Worm (Caenorhabditis elegans) whole organism, young adult: ENCODE measurements around the gene sri-70.

Experiments
- B0336.3 ChIP-seq: fragments of 200-800 bp; sonication (Bioruptor generic); IDR thresholded peaks from 2 replicates; pipeline ENCODE4 v1.3.6; 2022; ENCODE audit warnings: missing genetic modification characterization, missing compliant biosample characterization
- C06A6.2 ChIP-seq: fragments of 200-800 bp; sonication (Bioruptor generic); conservative IDR thresholded peaks from 2 replicates; pipeline ENCODE4 v1.3.6; 2022; ENCODE audit warnings: missing genetic modification characterization, missing compliant biosample characterization
- C17E4.6 ChIP-seq: fragments of 200-800 bp; sonication (Bioruptor generic); IDR thresholded peaks from 2 replicates; pipeline ENCODE4 v1.3.6; 2022; ENCODE audit warnings: missing genetic modification reagents, missing genetic modification characterization, missing compliant biosample characterization
- F23B12.7 ChIP-seq: sonication (generic microtip); optimal IDR thresholded peaks from 2 replicates; lab custom pipeline; 2017; ENCODE audit warnings: missing genetic modification characterization, mild to moderate bottlenecking, missing compliant biosample characterization, antibody characterized with exemption, moderate library complexity; ENCODE audit not compliant: insufficient read depth
- F39B2.1 ChIP-seq: fragments of 200-800 bp; sonication (Bioruptor generic); IDR thresholded peaks from 2 replicates; pipeline ENCODE4 v1.3.6; 2022; ENCODE audit warnings: missing genetic modification reagents, missing genetic modification characterization, missing compliant biosample characterization
- Y95B8A.8 ChIP-seq: fragments of 200-800 bp; sonication (Bioruptor generic); IDR thresholded peaks from 2 replicates; pipeline ENCODE4 v1.3.6; 2022; ENCODE audit warnings: missing genetic modification reagents, missing genetic modification characterization, missing compliant biosample characterization
- ZK185.1 ChIP-seq: sonication (generic microtip); optimal IDR thresholded peaks from 2 replicates; lab custom pipeline; 2016; ENCODE audit warnings: mild to moderate bottlenecking, missing genetic modification characterization, missing compliant biosample characterization; ENCODE audit not compliant: poor library complexity, severe bottlenecking
- attf-5 ChIP-seq: fragments of 200-800 bp; sonication (Bioruptor generic); optimal IDR thresholded peaks from 2 replicates; lab custom pipeline; 2018; ENCODE audit warnings: mild to moderate bottlenecking, missing genetic modification characterization, missing compliant biosample characterization
- attf-6 ChIP-seq: fragments of 200-800 bp; sonication (Bioruptor generic); IDR thresholded peaks from 2 replicates; pipeline ENCODE4 v1.3.6; 2022; ENCODE audit warnings: missing genetic modification reagents, missing genetic modification characterization, missing compliant biosample characterization
- cebp-2 ChIP-seq: fragments of 200-800 bp; sonication (Bioruptor generic); IDR thresholded peaks from 2 replicates; pipeline ENCODE4 v1.3.6; 2022; ENCODE audit warnings: missing genetic modification characterization, missing compliant biosample characterization
- ceh-91 ChIP-seq: fragments of 200-800 bp; sonication (Bioruptor generic); IDR thresholded peaks from 2 replicates; pipeline ENCODE4 v1.3.6; 2022; ENCODE audit warnings: missing genetic modification reagents, missing genetic modification characterization, missing compliant biosample characterization
- chd-7 ChIP-seq: sonication (generic microtip); optimal IDR thresholded peaks from 2 replicates; lab custom pipeline; 2016; ENCODE audit warnings: mild to moderate bottlenecking, missing genetic modification characterization, moderate library complexity, missing compliant biosample characterization
- ekl-4 ChIP-seq: fragments of 200-800 bp; sonication (Bioruptor generic); IDR thresholded peaks from 2 replicates; pipeline ENCODE4 v1.3.6; 2022; ENCODE audit warnings: missing genetic modification reagents, missing genetic modification characterization, missing compliant biosample characterization
- fkh-3 ChIP-seq: sonication (generic microtip); optimal IDR thresholded peaks from 2 replicates; lab custom pipeline; 2016; ENCODE audit warnings: mild to moderate bottlenecking, missing genetic modification characterization, missing compliant biosample characterization
- him-1 ChIP-seq: sonication (generic microtip); optimal IDR thresholded peaks from 2 replicates; lab custom pipeline; 2016; ENCODE audit warnings: missing genotype, missing genetic modification reagents, missing genetic modification characterization, missing compliant biosample characterization
- let-526 ChIP-seq: fragments of 200-800 bp; sonication (Bioruptor generic); IDR thresholded peaks from 2 replicates; pipeline ENCODE4 v1.3.6; 2022; ENCODE audit warnings: missing genetic modification reagents, missing genetic modification characterization, missing compliant biosample characterization
- let-607 ChIP-seq, 2 experiments: fragments of 200-800 bp in 1 of 2; sonication (Bioruptor generic) in 1 of 2; sonication (generic microtip) in 1 of 2; optimal IDR thresholded peaks; 2 replicates each; lab custom pipeline; 2016 to 2018; ENCODE audit warnings: mild to moderate bottlenecking in 2 of 2, missing compliant biosample characterization in 2 of 2, missing genetic modification characterization in 2 of 2, moderate library complexity in 2 of 2, missing genotype in 1 of 2
- lin-40 ChIP-seq: sonication (generic microtip); optimal IDR thresholded peaks from 2 replicates; lab custom pipeline; 2016; ENCODE audit warnings: missing genetic modification characterization, mild to moderate bottlenecking, missing compliant biosample characterization, missing genotype, missing genetic modification reagents
- lir-1 ChIP-seq: fragments of 200-800 bp; sonication (Bioruptor generic); conservative IDR thresholded peaks from 2 replicates; pipeline ENCODE4 v1.3.6; 2022; ENCODE audit warnings: missing genetic modification reagents, missing genetic modification characterization, missing compliant biosample characterization
- lsl-1 ChIP-seq: fragments of 200-800 bp; sonication (Bioruptor generic); optimal IDR thresholded peaks from 2 replicates; lab custom pipeline; 2018; ENCODE audit warnings: mild to moderate bottlenecking, missing genetic modification characterization, moderate library complexity, missing compliant biosample characterization
- lsy-27 ChIP-seq: sonication (generic microtip); optimal IDR thresholded peaks from 2 replicates; lab custom pipeline; 2017; ENCODE audit warnings: missing genetic modification characterization, mild to moderate bottlenecking, missing compliant biosample characterization, antibody characterized with exemption, missing genotype, borderline replicate concordance; ENCODE audit not compliant: insufficient read depth
- madf-8 ChIP-seq: fragments of 200-800 bp; sonication (Bioruptor generic); conservative IDR thresholded peaks from 2 replicates; pipeline ENCODE4 v1.3.6; 2022; ENCODE audit warnings: missing genetic modification reagents, missing genetic modification characterization, missing compliant biosample characterization
- mcd-1 ChIP-seq: fragments of 200-800 bp; sonication (Bioruptor generic); IDR thresholded peaks from 2 replicates; pipeline ENCODE4 v1.3.6; 2022; ENCODE audit warnings: missing genetic modification reagents, missing genetic modification characterization, missing compliant biosample characterization
- mel-28 ChIP-seq: sonication (generic microtip); optimal IDR thresholded peaks from 2 replicates; lab custom pipeline; 2016; ENCODE audit warnings: borderline replicate concordance, mild to moderate bottlenecking, missing genetic modification characterization, missing compliant biosample characterization
- nfya-1 ChIP-seq: sonication (generic microtip); optimal IDR thresholded peaks from 2 replicates; lab custom pipeline; 2017; ENCODE audit warnings: antibody characterized with exemption, missing compliant biosample characterization, missing genetic modification characterization, borderline replicate concordance; ENCODE audit not compliant: insufficient read depth
- nhr-179 ChIP-seq: sonication (generic microtip); optimal IDR thresholded peaks from 2 replicates; lab custom pipeline; 2016; ENCODE audit warnings: mild to moderate bottlenecking, missing genetic modification characterization, missing compliant biosample characterization
- nhr-27 ChIP-seq: fragments of 200-800 bp; sonication (Bioruptor generic); optimal IDR thresholded peaks from 2 replicates; lab custom pipeline; 2018; ENCODE audit warnings: mild to moderate bottlenecking, missing genetic modification characterization, moderate library complexity, missing compliant biosample characterization
- pbrm-1 ChIP-seq: fragments of 200-800 bp; sonication (Bioruptor generic); IDR thresholded peaks from 2 replicates; pipeline ENCODE4 v1.3.6; 2022; ENCODE audit warnings: missing genetic modification reagents, missing genetic modification characterization, missing compliant biosample characterization
- rcor-1 ChIP-seq: fragments of 200-800 bp; sonication (Bioruptor generic); IDR thresholded peaks from 2 replicates; pipeline ENCODE4 v1.3.6; 2022; ENCODE audit warnings: missing genetic modification reagents, missing genetic modification characterization, missing compliant biosample characterization
- snpc-1.1 ChIP-seq: sonication (generic microtip); optimal IDR thresholded peaks from 2 replicates; lab custom pipeline; 2017; ENCODE audit warnings: missing genetic modification characterization, mild to moderate bottlenecking, missing compliant biosample characterization, antibody characterized with exemption, moderate library complexity, missing genotype, missing genetic modification reagents; ENCODE audit not compliant: insufficient read depth
- snpc-4 ChIP-seq, 5 experiments: fragments of 150-350 bp in 1 of 5; sonication (generic microtip) in 4 of 5; optimal IDR thresholded peaks; 2 replicates each; lab custom pipeline; 2014 to 2018; ENCODE audit warnings: missing genetic modification characterization in 5 of 5, missing biosample characterization in 3 of 5, antibody characterized with exemption in 2 of 5, mild to moderate bottlenecking in 2 of 5, missing compliant biosample characterization in 2 of 5, missing genotype in 2 of 5, moderate library complexity in 2 of 5, missing genetic modification reagents in 1 of 5
- unc-130 ChIP-seq: sonication (generic microtip); optimal IDR thresholded peaks from 2 replicates; lab custom pipeline; 2016; ENCODE audit warnings: missing genetic modification reagents, missing genetic modification characterization, missing compliant biosample characterization
- xnd-1 ChIP-seq: sonication (generic microtip); optimal IDR thresholded peaks from 2 replicates; lab custom pipeline; 2016; ENCODE audit warnings: missing genotype, missing genetic modification reagents, missing genetic modification characterization, missing compliant biosample characterization
- zim-3 ChIP-seq: sonication (generic microtip); optimal IDR thresholded peaks from 2 replicates; lab custom pipeline; 2017; ENCODE audit warnings: mild to moderate bottlenecking, missing genetic modification characterization, moderate library complexity, missing compliant biosample characterization
- ztf-3 ChIP-seq: fragments of 200-800 bp; sonication (Bioruptor generic); optimal IDR thresholded peaks from 2 replicates; lab custom pipeline; 2018; ENCODE audit warnings: mild to moderate bottlenecking, missing genetic modification characterization, missing compliant biosample characterization

Gene sri-70

DNA sequence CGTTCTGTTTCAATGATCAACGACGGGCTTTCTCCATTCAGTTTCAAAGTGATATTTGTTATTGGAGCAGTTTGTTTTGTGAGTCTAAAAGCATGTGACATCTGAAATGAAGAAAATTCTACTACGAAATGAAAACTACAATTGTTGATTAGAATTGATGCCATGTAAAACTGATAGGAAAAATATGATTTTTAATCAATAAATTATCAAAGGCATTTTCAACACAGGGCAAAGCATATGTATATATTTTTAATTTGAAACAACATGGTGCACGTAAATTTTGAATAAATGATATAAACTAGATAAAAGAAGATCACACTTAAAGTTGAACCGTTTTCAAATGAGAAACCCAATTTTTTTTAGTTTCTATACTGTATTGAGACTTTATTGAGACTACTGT lies 1.5 kb upstream of the sri-70 start, which contains the start of gene K10G4.5 (continued):
- no peak for TF ChIP-seq xnd-1 (tag; lab: Kevin White, UChicago)
- TF ChIP-seq F39B2.1 (GFP tag; lab: Robert Waterston, UW), result no peak
- TF ChIP-seq zim-3 (tag; lab: Kevin White, UChicago), result no peak

DNA sequence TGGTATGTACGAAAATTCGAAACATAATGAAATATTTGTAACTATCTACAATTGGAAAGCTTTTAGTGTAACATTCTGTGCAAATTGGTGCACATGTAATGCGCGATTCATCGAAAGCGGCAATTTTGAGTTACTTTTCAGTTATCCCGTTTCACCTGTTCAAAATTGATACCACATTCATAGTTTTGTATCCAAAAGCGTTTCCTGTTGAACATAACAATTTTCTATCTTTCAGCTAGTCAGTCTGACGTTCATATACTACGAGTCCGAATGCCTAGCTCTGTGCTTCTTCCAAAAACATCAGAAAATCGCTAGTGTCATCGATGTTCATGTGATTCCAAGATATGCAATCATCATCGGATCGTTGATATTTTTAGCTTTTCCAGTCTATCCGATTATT lies 538 bp downstream of the sri-70 start:
- no peak for TF ChIP-seq lin-40 (tag; lab: Kevin White, UChicago)
- TF ChIP-seq B0336.3, result no peak
- no peak for TF ChIP-seq zim-3 (tag; lab: Kevin White, UChicago)
- TF ChIP-seq chd-7, result no peak
- TF ChIP-seq lir-1 (GFP tag; lab: Robert Waterston, UW), result no peak
- no peak for TF ChIP-seq snpc-4 (GFP tag; optimal IDR thresholded peaks at IDR 0.05; lab: Kevin White, UChicago)
- no peak for TF ChIP-seq snpc-4 (tag; optimal IDR thresholded peaks at IDR 0.05; lab: Kevin White, UChicago)
- TF ChIP-seq nhr-179, result no peak
- TF ChIP-seq mel-28, result no peak
- no peak for TF ChIP-seq cebp-2
- TF ChIP-seq him-1 (tag; lab: Kevin White, UChicago), result no peak

DNA sequence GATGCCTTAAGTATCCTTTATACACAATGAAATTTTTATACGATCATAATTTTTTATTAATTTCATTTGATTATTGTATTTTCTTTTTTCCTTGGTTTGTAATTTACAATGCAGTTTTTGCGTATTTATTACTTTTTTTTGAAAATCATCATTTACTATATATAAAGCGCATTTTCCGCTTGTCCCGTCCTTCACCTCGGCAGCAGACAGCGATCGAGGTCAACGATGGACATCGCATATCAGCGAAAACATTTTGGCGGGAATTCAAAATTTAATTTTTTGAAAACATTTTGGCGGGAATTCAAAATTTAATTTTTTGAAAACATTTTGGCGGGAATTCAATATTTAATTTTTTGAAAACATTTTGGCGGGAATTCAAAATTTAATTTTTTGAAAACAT lies 5.1 kb downstream of the sri-70 start:
- TF ChIP-seq snpc-4 (GFP tag; optimal IDR thresholded peaks at IDR 0.05; lab: Kevin White, UChicago) (no peak), snpc-4 (tag; optimal IDR thresholded peaks at IDR 0.05; lab: Kevin White, UChicago) (peak in 2 of 4 experiments; percentile 52 to 62), unc-130 (no peak), ZK185.1 (tag; lab: Kevin White, UChicago) (no peak), C17E4.6 (no peak), F23B12.7 (tag; lab: Kevin White, UChicago) (no peak), let-607 (tag; optimal IDR thresholded peaks at IDR 0.05; lab: Kevin White, UChicago) (no peak), pbrm-1 (GFP tag; lab: Robert Waterston, UW) (no peak)

DNA sequence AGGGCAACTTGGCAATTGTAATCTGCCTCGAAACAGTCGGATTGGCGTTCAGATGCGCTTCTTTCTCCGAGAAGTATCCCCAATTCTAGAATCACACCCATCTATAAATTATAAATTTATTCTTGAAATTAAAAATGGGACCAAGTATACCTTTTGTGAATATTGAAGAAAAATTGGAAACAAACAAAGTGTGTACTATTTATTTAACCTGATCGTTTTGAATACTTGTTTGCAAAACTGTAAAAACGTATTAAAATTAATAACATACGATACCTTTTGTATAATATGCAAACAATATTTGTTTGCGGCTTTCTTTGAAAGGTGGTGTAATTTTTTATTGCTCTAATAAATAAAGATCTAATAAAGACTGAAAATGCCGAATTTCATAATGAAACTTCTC lies 9.5 kb downstream of the sri-70 start, which contains the start of gene Y61B8B.3:
Gene Y61B8B.3, minus strand, starts transcription at position 101 of the 400 bp plus-strand sequence.
- no peak for TF ChIP-seq fkh-3 (tag; lab: Kevin White, UChicago)
- no peak for TF ChIP-seq Y95B8A.8 (GFP tag; lab: Robert Waterston, UW)
- TF ChIP-seq snpc-1.1, result no peak
- no peak for TF ChIP-seq nfya-1 (tag; lab: Kevin White, UChicago)
- no peak for TF ChIP-seq rcor-1 (GFP tag; lab: Robert Waterston, UW)
- no peak for TF ChIP-seq ztf-3 (GFP tag; lab: Kevin White, UChicago)
- no peak for TF ChIP-seq ekl-4 (GFP tag; lab: Robert Waterston, UW)
- TF ChIP-seq nhr-27 (tag; lab: Kevin White, UChicago), result no peak
- no peak for TF ChIP-seq madf-8
- no peak for TF ChIP-seq let-526 (GFP tag; lab: Robert Waterston, UW)
- TF ChIP-seq ceh-91 (GFP tag; lab: Robert Waterston, UW), result no peak
- no peak for TF ChIP-seq C06A6.2 (GFP tag; lab: Robert Waterston, UW)
- TF ChIP-seq cebp-2, result no peak
- no peak for TF ChIP-seq lsl-1 (GFP tag; lab: Kevin White, UChicago)
- no peak for TF ChIP-seq lsy-27 (tag; lab: Kevin White, UChicago)
- TF ChIP-seq mcd-1 (GFP tag; lab: Robert Waterston, UW), result no peak
- TF ChIP-seq attf-5 (GFP tag; lab: Kevin White, UChicago), result no peak
- no peak for TF ChIP-seq attf-6 (GFP tag; lab: Robert Waterston, UW)
- TF ChIP-seq, all 124 proteins: peak for 0
